Worm (Caenorhabditis elegans): Measurements from ENCODE around the gene T25D1.1.

Gene T25D1.1

ce11 chrX:16540374-16540773, 20.8 kb downstream of the T25D1.1 start, which contains the start of gene osm-1:
osm-1 (plus strand) TSS chrX:16540674.
- no peak for TF ChIP-seq pqm-1 (tag; optimal IDR thresholded peaks at IDR 0.05)
- no peak for TF ChIP-seq ceh-18 (tag; optimal IDR thresholded peaks at IDR 0.05)
- TF ChIP-seq nfya-1 (tag; optimal IDR thresholded peaks at IDR 0.05) = no peak

DNA sequence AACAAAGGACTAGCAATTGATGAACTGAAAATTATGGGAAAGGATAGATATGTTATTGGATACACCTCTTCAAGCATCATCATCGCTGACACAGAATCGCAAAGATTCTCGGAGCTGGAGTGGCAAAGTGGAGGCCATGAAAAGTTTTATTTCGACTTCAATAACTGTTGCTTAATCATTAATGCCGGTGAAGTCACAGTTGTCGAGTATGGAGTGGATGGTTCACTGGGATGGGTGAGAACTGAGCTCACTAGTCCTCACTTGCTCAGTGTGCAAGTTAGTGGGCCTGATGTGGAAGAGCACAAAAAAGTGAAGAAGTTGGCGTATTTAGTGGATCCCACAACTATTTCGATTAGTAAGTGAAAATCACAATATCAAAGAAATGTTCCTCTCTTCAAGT, 24.3 kb downstream of the T25D1.1 start:
- TF ChIP-seq ttx-3 (tag; optimal IDR thresholded peaks at IDR 0.05) (no peak), zip-5 (tag; optimal IDR thresholded peaks at IDR 0.05) (no peak), ref-2 (tag; optimal IDR thresholded peaks at IDR 0.05) (no peak), C38D4.7 (GFP tag; optimal IDR thresholded peaks at IDR 0.05) (no peak), odd-2 (tag; optimal IDR thresholded peaks at IDR 0.05) (no peak), unc-55 (GFP tag; optimal IDR thresholded peaks at IDR 0.05) (no peak), elt-2 (tag; optimal IDR thresholded peaks at IDR 0.05) (no peak), T23F11.4 (GFP tag; optimal IDR thresholded peaks at IDR 0.05) (no peak), K09A11.1 (tag; optimal IDR thresholded peaks at IDR 0.05; ENCODE audit: insufficient read depth) (no peak), pat-9 (tag; optimal IDR thresholded peaks at IDR 0.05) (no peak), pag-3 (tag; optimal IDR thresholded peaks at IDR 0.05; ENCODE audit: borderline replicate concordance) (no peak), nfya-1 (tag; optimal IDR thresholded peaks at IDR 0.05) (no peak), hlh-6 (tag; optimal IDR thresholded peaks at IDR 0.05) (no peak), fkh-10 (GFP tag; optimal IDR thresholded peaks at IDR 0.05) (no peak), unc-3 (GFP tag; conservative IDR thresholded peaks at IDR 0.05) (no peak), unc-3 (tag; optimal IDR thresholded peaks at IDR 0.05) (no peak), ceh-6 (GFP tag; optimal IDR thresholded peaks at IDR 0.05) (no peak), ceh-45 (GFP tag; IDR thresholded peaks at IDR 0.05) (no peak), hlh-8 (tag; optimal IDR thresholded peaks at IDR 0.05) (no peak), nhr-11 (tag; optimal IDR thresholded peaks at IDR 0.05) (no peak)

DNA sequence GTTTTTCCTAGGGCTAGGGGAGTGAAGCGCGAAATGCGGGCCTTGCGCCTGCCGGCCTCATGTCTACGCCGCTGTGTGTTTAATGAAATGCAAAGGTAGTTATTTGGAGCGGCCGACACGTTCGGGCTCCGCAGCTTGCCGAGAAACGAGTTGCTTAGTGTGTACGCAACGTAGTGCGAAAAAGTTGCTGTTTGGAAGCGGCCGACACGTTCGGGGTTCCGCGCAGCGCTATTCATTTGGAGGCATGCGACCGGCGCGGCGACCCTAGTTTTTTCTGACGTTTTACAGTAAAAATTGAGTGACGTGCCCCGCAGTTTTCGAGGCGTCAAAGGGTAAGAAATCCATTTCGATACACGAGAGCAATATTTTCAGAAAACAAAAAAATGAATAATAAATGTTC, 26.0 kb downstream of the T25D1.1 start:
- TF ChIP-seq ttx-3 (tag; optimal IDR thresholded peaks at IDR 0.05) (no peak), hlh-30 (tag; optimal IDR thresholded peaks at IDR 0.05; ENCODE audit: insufficient read depth) (no peak), ztf-16 (tag; optimal IDR thresholded peaks at IDR 0.05) (no peak), unc-3 (GFP tag; conservative IDR thresholded peaks at IDR 0.05) (no peak), unc-3 (tag; optimal IDR thresholded peaks at IDR 0.05) (no peak)

DNA sequence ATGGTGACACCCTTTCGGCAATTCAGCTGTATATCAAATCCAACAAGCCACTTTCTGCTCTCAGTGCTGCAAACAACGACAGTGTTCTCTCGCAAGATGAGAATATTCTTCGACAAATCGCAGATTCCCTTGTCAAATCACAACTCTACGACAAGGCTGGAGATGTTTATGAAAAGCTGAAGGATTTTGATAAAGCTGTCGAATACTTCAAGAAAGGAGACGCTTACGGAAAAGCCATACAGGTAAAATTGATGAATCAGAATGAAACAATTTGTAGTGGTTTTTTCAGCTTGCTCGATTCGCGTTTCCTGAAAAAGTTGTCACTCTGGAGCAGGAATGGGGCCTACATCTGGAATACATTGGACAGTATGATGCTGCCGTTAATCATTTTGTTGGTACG, 26.5 kb downstream of the T25D1.1 start:
- no peak for TF ChIP-seq K09A11.1 (tag; optimal IDR thresholded peaks at IDR 0.05; ENCODE audit: insufficient read depth)
- TF ChIP-seq tbx-7 (tag; optimal IDR thresholded peaks at IDR 0.05) = no peak
- TF ChIP-seq hlh-13 (GFP tag; optimal IDR thresholded peaks at IDR 0.05) = no peak
- TF ChIP-seq madf-2 (tag; optimal IDR thresholded peaks at IDR 0.05) = no peak
- TF ChIP-seq unc-3 (GFP tag; conservative IDR thresholded peaks at IDR 0.05) = no peak
- TF ChIP-seq unc-3 (tag; optimal IDR thresholded peaks at IDR 0.05) = no peak
- no peak for TF ChIP-seq unc-55 (GFP tag; optimal IDR thresholded peaks at IDR 0.05)
- TF ChIP-seq C08G9.2 (tag; optimal IDR thresholded peaks at IDR 0.05) = no peak
- no peak for TF ChIP-seq T23F11.4 (GFP tag; optimal IDR thresholded peaks at IDR 0.05)
- no peak for TF ChIP-seq tbx-2 (tag; optimal IDR thresholded peaks at IDR 0.05)
- no peak for TF ChIP-seq unc-42 (tag; optimal IDR thresholded peaks at IDR 0.05)
- no peak for TF ChIP-seq ttx-3 (tag; optimal IDR thresholded peaks at IDR 0.05)
- no peak for TF ChIP-seq pat-9 (tag; optimal IDR thresholded peaks at IDR 0.05)
- TF ChIP-seq odd-2 (tag; optimal IDR thresholded peaks at IDR 0.05) = no peak
- TF ChIP-seq sdc-2 (tag; optimal IDR thresholded peaks at IDR 0.05) = no peak
- TF ChIP-seq Y22D7AL.16 (tag; optimal IDR thresholded peaks at IDR 0.05) = no peak
- no peak for TF ChIP-seq zip-5 (tag; optimal IDR thresholded peaks at IDR 0.05)
- no peak for TF ChIP-seq unc-86 (tag; optimal IDR thresholded peaks at IDR 0.05)
- no peak for TF ChIP-seq fax-1 (tag; optimal IDR thresholded peaks at IDR 0.05)

DNA sequence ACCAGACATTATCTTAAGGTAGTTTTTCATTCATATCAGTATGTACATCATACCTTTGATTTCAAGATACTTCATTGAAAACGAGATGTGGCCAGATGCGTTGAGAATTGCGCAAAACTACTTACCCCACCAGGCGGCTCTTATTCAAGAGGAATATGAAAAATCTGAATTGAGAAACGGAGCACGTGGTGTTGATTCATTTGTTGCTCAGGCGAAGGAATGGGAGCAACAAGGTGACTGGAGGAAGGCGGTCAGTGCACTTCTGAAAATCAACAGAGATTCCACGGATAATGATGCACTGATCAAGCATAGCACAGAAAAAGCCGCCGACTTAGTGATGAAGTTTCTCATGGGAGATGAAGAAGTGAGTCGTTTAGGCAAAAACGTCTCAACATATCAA, 28.7 kb downstream of the T25D1.1 start:
- TF ChIP-seq che-1 (tag; optimal IDR thresholded peaks at IDR 0.05) (no peak), pat-9 (tag; optimal IDR thresholded peaks at IDR 0.05) (no peak), zip-5 (tag; optimal IDR thresholded peaks at IDR 0.05) (no peak), ttx-3 (tag; optimal IDR thresholded peaks at IDR 0.05) (no peak), npax-4 (tag; optimal IDR thresholded peaks at IDR 0.05) (no peak), pax-1 (tag; optimal IDR thresholded peaks at IDR 0.05) (no peak), hlh-15 (tag; optimal IDR thresholded peaks at IDR 0.05) (no peak), sox-2 (GFP tag; IDR thresholded peaks at IDR 0.05) (no peak), pqm-1 (tag; optimal IDR thresholded peaks at IDR 0.05) (no peak), tbx-7 (tag; optimal IDR thresholded peaks at IDR 0.05) (no peak), ref-2 (tag; optimal IDR thresholded peaks at IDR 0.05) (no peak), lim-6 (tag; optimal IDR thresholded peaks at IDR 0.05) (no peak), ceh-48 (tag; optimal IDR thresholded peaks at IDR 0.05) (no peak), ets-4 (tag; optimal IDR thresholded peaks at IDR 0.05) (no peak)

Data from whole organism, late embryonic.